Fruit fly (Drosophila melanogaster) whole organism, embryonic: ENCODE measurements around the gene CG15629.

Experiments used
- ATbp ChIP-seq: fragments of 200-800 bp; sonication (Bioruptor generic); optimal IDR thresholded peaks from 2 replicates; lab custom pipeline; 2017; ENCODE audit warnings: missing biosample characterization, mild to moderate bottlenecking, missing genetic modification characterization, missing genetic modification reagents
- Atf-2 ChIP-seq: fragments of 200-800 bp; sonication (Bioruptor generic); optimal IDR thresholded peaks from 2 replicates; lab custom pipeline; 2016; ENCODE audit warnings: missing biosample characterization, missing genetic modification characterization
- Bdp1 ChIP-seq: fragments of 200-800 bp; sonication (Bioruptor generic); optimal IDR thresholded peaks from 3 replicates; lab custom pipeline; 2016; ENCODE audit warnings: missing biosample characterization, missing genetic modification characterization
- Bteb2 ChIP-seq: fragments of 200-800 bp; sonication (Bioruptor generic); optimal IDR thresholded peaks from 2 replicates; lab custom pipeline; 2016; ENCODE audit warnings: missing biosample characterization, missing genetic modification characterization
- CG10274 ChIP-seq: fragments of 200-800 bp; sonication (Bioruptor generic); optimal IDR thresholded peaks from 3 replicates; lab custom pipeline; 2017; ENCODE audit warnings: missing biosample characterization, mild to moderate bottlenecking, missing genetic modification characterization
- CG10366 ChIP-seq: fragments of 200-800 bp; sonication (Bioruptor generic); IDR thresholded peaks from 2 replicates; pipeline ENCODE4 v1.3.6; 2022; ENCODE audit warnings: missing biosample characterization, missing genetic modification characterization
- CG10543 ChIP-seq: fragments of 200-800 bp; sonication (Bioruptor generic); optimal IDR thresholded peaks from 3 replicates; lab custom pipeline; 2017; ENCODE audit warnings: missing biosample characterization, mild to moderate bottlenecking, missing genetic modification characterization, moderate library complexity
- CG11247 ChIP-seq: fragments of 200-800 bp; sonication (Bioruptor generic); IDR thresholded peaks from 2 replicates; pipeline ENCODE4 v1.3.6; 2022; ENCODE audit warnings: missing biosample characterization, missing genetic modification characterization
- CG11695 ChIP-seq: fragments of 200-800 bp; sonication (Bioruptor generic); IDR thresholded peaks from 3 replicates; pipeline ENCODE4 v1.3.6; 2022; ENCODE audit warnings: missing biosample characterization, missing genetic modification characterization
- CG12219 ChIP-seq: fragments of 200-800 bp; sonication (Bioruptor generic); optimal IDR thresholded peaks from 3 replicates; lab custom pipeline; 2018; ENCODE audit warnings: missing biosample characterization, mild to moderate bottlenecking, missing genetic modification characterization
- CG12391 ChIP-seq: fragments of 200-800 bp; sonication (Bioruptor generic); optimal IDR thresholded peaks from 3 replicates; lab custom pipeline; 2018; ENCODE audit warnings: missing biosample characterization, mild to moderate bottlenecking, missing genetic modification characterization, moderate library complexity
- CG13424 ChIP-seq: fragments of 200-800 bp; sonication (Bioruptor generic); optimal IDR thresholded peaks from 2 replicates; lab custom pipeline; 2019; ENCODE audit warnings: missing biosample characterization, mild to moderate bottlenecking, missing genetic modification characterization, moderate library complexity
- CG13894 ChIP-seq: fragments of 200-800 bp; sonication (Bioruptor generic); optimal IDR thresholded peaks from 3 replicates; lab custom pipeline; 2018; ENCODE audit warnings: missing biosample characterization, mild to moderate bottlenecking, missing genetic modification characterization, moderate library complexity
- CG14441 ChIP-seq: fragments of 200-800 bp; sonication (Bioruptor generic); IDR thresholded peaks from 2 replicates; pipeline ENCODE4 v1.3.6; 2022; ENCODE audit warnings: missing biosample characterization, missing genetic modification characterization
- CG15073 ChIP-seq: fragments of 200-800 bp; sonication (Bioruptor generic); optimal IDR thresholded peaks from 2 replicates; lab custom pipeline; 2016; ENCODE audit warnings: missing biosample characterization, missing genetic modification characterization
- CG1602 ChIP-seq: fragments of 200-800 bp; sonication (Bioruptor generic); optimal IDR thresholded peaks from 3 replicates; lab custom pipeline; 2016; ENCODE audit warnings: missing biosample characterization, missing genetic modification characterization
- CG17186 ChIP-seq: fragments of 200-800 bp; sonication (Bioruptor generic); optimal IDR thresholded peaks from 3 replicates; lab custom pipeline; 2017; ENCODE audit warnings: missing biosample characterization, missing genetic modification reagents, missing genetic modification characterization
- CG17612 ChIP-seq: fragments of 200-800 bp; sonication (Bioruptor generic); IDR thresholded peaks from 2 replicates; pipeline ENCODE4 v1.3.6; 2022; ENCODE audit warnings: missing biosample characterization, missing genetic modification characterization
- CG17912 ChIP-seq: fragments of 200-800 bp; sonication (Bioruptor generic); optimal IDR thresholded peaks from 2 replicates; lab custom pipeline; 2018; ENCODE audit warnings: missing biosample characterization, mild to moderate bottlenecking, missing genetic modification characterization
- CG2889 ChIP-seq: fragments of 200-800 bp; sonication (Bioruptor generic); IDR thresholded peaks from 3 replicates; pipeline ENCODE4 v1.3.6; 2022; ENCODE audit warnings: missing biosample characterization, missing genetic modification characterization
- CG3065 ChIP-seq: fragments of 200-800 bp; sonication (Bioruptor generic); optimal IDR thresholded peaks from 2 replicates; lab custom pipeline; 2016; ENCODE audit warnings: missing biosample characterization, missing genetic modification characterization
- CG3726 ChIP-seq: fragments of 200-800 bp; sonication (Bioruptor generic); IDR thresholded peaks from 3 replicates; pipeline ENCODE4, ENCODE4 v1.3.6; 2022; ENCODE audit warnings: missing biosample characterization, missing genetic modification characterization
- CG4730 ChIP-seq: fragments of 200-800 bp; sonication (Bioruptor generic); IDR thresholded peaks from 2 replicates; pipeline ENCODE4 v1.3.6; 2022; ENCODE audit warnings: missing biosample characterization, missing genetic modification characterization
- CG5245 ChIP-seq: fragments of 200-800 bp; sonication (Bioruptor generic); optimal IDR thresholded peaks from 3 replicates; lab custom pipeline; 2016; ENCODE audit warnings: missing biosample characterization, missing genetic modification characterization
- CG6813 ChIP-seq: fragments of 200-800 bp; sonication (Bioruptor generic); optimal IDR thresholded peaks from 2 replicates; lab custom pipeline; 2017; ENCODE audit warnings: missing biosample characterization, missing genetic modification characterization, mild to moderate bottlenecking, moderate library complexity, missing genetic modification reagents
- CG9727 ChIP-seq: fragments of 200-800 bp; sonication (Bioruptor generic); optimal IDR thresholded peaks from 3 replicates; lab custom pipeline; 2017; ENCODE audit warnings: missing biosample characterization, mild to moderate bottlenecking, missing genetic modification characterization
- CkIIα-i1 ChIP-seq: fragments of 200-800 bp; sonication (Bioruptor generic); IDR thresholded peaks from 2 replicates; pipeline ENCODE4 v1.3.6; 2022; ENCODE audit warnings: missing biosample characterization, missing genetic modification characterization
- Dref ChIP-seq: fragments of 200-800 bp; sonication (Bioruptor generic); IDR thresholded peaks from 2 replicates; pipeline ENCODE4 v1.3.6; 2022; ENCODE audit warnings: missing biosample characterization, missing genetic modification characterization
- Drgx ChIP-seq: fragments of 200-800 bp; sonication (Bioruptor generic); IDR thresholded peaks from 2 replicates; pipeline ENCODE4 v1.3.6; 2022; ENCODE audit warnings: missing biosample characterization, missing genetic modification characterization
- HLHmδ ChIP-seq: fragments of 200-800 bp; sonication (Bioruptor generic); optimal IDR thresholded peaks from 2 replicates; lab custom pipeline; 2018; ENCODE audit warnings: missing biosample characterization, mild to moderate bottlenecking, missing genetic modification characterization, moderate library complexity
- Max ChIP-seq: fragments of 200-800 bp; sonication (Bioruptor generic); optimal IDR thresholded peaks from 2 replicates; lab custom pipeline; 2016; ENCODE audit warnings: missing biosample characterization, mild to moderate bottlenecking, missing genetic modification characterization
- NfI ChIP-seq: fragments of 200-800 bp; sonication (Bioruptor generic); optimal IDR thresholded peaks from 3 replicates; lab custom pipeline; 2018; ENCODE audit warnings: missing biosample characterization, mild to moderate bottlenecking, missing genetic modification characterization, moderate library complexity
- Oli ChIP-seq: fragments of 200-800 bp; sonication (Bioruptor generic); optimal IDR thresholded peaks from 2 replicates; lab custom pipeline; 2018; ENCODE audit warnings: missing biosample characterization, mild to moderate bottlenecking, missing genetic modification characterization, moderate library complexity
- Six4 ChIP-seq: fragments of 200-800 bp; sonication (Bioruptor generic); optimal IDR thresholded peaks from 2 replicates; lab custom pipeline; 2016; ENCODE audit warnings: missing biosample characterization, missing genetic modification characterization
- Sox102F ChIP-seq: fragments of 200-800 bp; sonication (Bioruptor generic); optimal IDR thresholded peaks from 2 replicates; lab custom pipeline; 2018; ENCODE audit warnings: missing biosample characterization, mild to moderate bottlenecking, missing genetic modification characterization, moderate library complexity
- Sry-β ChIP-seq: fragments of 200-800 bp; sonication (Bioruptor generic); optimal IDR thresholded peaks from 2 replicates; lab custom pipeline; 2018; ENCODE audit warnings: missing biosample characterization, mild to moderate bottlenecking, missing genetic modification characterization, moderate library complexity
- TFAM ChIP-seq: fragments of 200-800 bp; sonication (Bioruptor generic); optimal IDR thresholded peaks from 2 replicates; lab custom pipeline; 2017; ENCODE audit warnings: missing biosample characterization, missing genetic modification characterization, inconsistent platforms
- Xbp1 ChIP-seq: fragments of 200-800 bp; sonication (Bioruptor generic); optimal IDR thresholded peaks from 3 replicates; lab custom pipeline; 2016; ENCODE audit warnings: missing biosample characterization, mild to moderate bottlenecking, missing genetic modification characterization
- crp ChIP-seq, 2 experiments: fragments of 200-800 bp; sonication (Bioruptor generic); optimal IDR thresholded peaks; 2 replicates in 1 of 2; 3 replicates in 1 of 2; lab custom pipeline; 2017; ENCODE audit warnings: missing biosample characterization in 2 of 2, missing genetic modification characterization in 2 of 2, mild to moderate bottlenecking in 1 of 2, moderate library complexity in 1 of 2
- dm ChIP-seq: fragments of 200-800 bp; sonication (Bioruptor generic); optimal IDR thresholded peaks from 3 replicates; lab custom pipeline; 2016; ENCODE audit warnings: missing biosample characterization, missing genetic modification characterization
- exex ChIP-seq: fragments of 200-800 bp; sonication (Bioruptor generic); optimal IDR thresholded peaks from 4 replicates; lab custom pipeline; 2018; ENCODE audit warnings: missing biosample characterization, mild to moderate bottlenecking, missing genetic modification characterization, moderate library complexity
- gcm2 ChIP-seq: fragments of 200-800 bp; sonication (Bioruptor generic); optimal IDR thresholded peaks from 2 replicates; lab custom pipeline; 2016; ENCODE audit warnings: missing biosample characterization, missing genetic modification characterization
- grau ChIP-seq: fragments of 200-800 bp; optimal IDR thresholded peaks from 3 replicates; lab custom pipeline; 2019; ENCODE audit warnings: missing biosample characterization, mild to moderate bottlenecking, missing genetic modification characterization, moderate library complexity
- inv ChIP-seq: fragments of 200-800 bp; sonication (Bioruptor generic); IDR thresholded peaks from 2 replicates; pipeline ENCODE4 v1.3.6; 2022; ENCODE audit warnings: missing biosample characterization, missing genetic modification characterization; ENCODE audit not compliant: partially characterized antibody
- kah ChIP-seq: fragments of 200-800 bp; sonication (Bioruptor generic); optimal IDR thresholded peaks from 2 replicates; lab custom pipeline; 2018; ENCODE audit warnings: missing biosample characterization, mild to moderate bottlenecking, missing genetic modification characterization
- mam ChIP-seq: fragments of 200-800 bp; sonication (Bioruptor generic); optimal IDR thresholded peaks from 3 replicates; lab custom pipeline; 2016; ENCODE audit warnings: missing biosample characterization, missing genetic modification characterization
- p53 ChIP-seq: fragments of 200-800 bp; sonication (Bioruptor generic); optimal IDR thresholded peaks from 2 replicates; lab custom pipeline; 2016; ENCODE audit warnings: missing biosample characterization, missing genetic modification characterization
- pnt ChIP-seq: fragments of 200-800 bp; sonication (Bioruptor generic); optimal IDR thresholded peaks from 3 replicates; lab custom pipeline; 2016; ENCODE audit warnings: missing biosample characterization, missing genetic modification characterization
- sima ChIP-seq: fragments of 200-800 bp; sonication (Bioruptor generic); optimal IDR thresholded peaks from 2 replicates; lab custom pipeline; 2016; ENCODE audit warnings: missing biosample characterization, missing genetic modification characterization
- tin ChIP-seq: fragments of 200-800 bp; sonication (Bioruptor generic); optimal IDR thresholded peaks from 3 replicates; lab custom pipeline; 2016; ENCODE audit warnings: missing biosample characterization, missing genetic modification characterization
- tup ChIP-seq: fragments of 200-800 bp; sonication (Bioruptor generic); optimal IDR thresholded peaks from 2 replicates; lab custom pipeline; 2016; ENCODE audit warnings: missing biosample characterization, mild to moderate bottlenecking, missing genetic modification characterization, moderate library complexity

The CG15629 gene

dm6 chr2L:4811491-4812058 lies 1.2 kb upstream of the CG15629 start (continued):
- TF ChIP-seq CG10543 (GFP tag; lab: Kevin White, UChicago), result peak; percentile 95
- no peak for TF ChIP-seq CG17186 (GFP tag; lab: Kevin White, UChicago)
- TF ChIP-seq exex (tag; lab: Kevin White, UChicago), result peak; percentile 48
- no peak for TF ChIP-seq CG2889 (GFP tag; lab: Robert Waterston, UW)
- no peak for TF ChIP-seq Bteb2 (GFP tag; lab: Kevin White, UChicago)
- peak; percentile 69 for TF ChIP-seq Drgx (GFP tag; lab: Robert Waterston, UW)
- TF ChIP-seq CG3065, result no peak
- no peak for TF ChIP-seq CG14441 (GFP tag; lab: Robert Waterston, UW)
- TF ChIP-seq NfI, result peak; percentile 6
- TF ChIP-seq dm, result no peak
- TF ChIP-seq Atf-2 (GFP tag; lab: Kevin White, UChicago), result no peak
- TF ChIP-seq sima (GFP tag; lab: Kevin White, UChicago), result no peak
- peak; percentile 93 for TF ChIP-seq CG13894 (tag; lab: Kevin White, UChicago)
- no peak for TF ChIP-seq Xbp1 (GFP tag; lab: Kevin White, UChicago)
- TF ChIP-seq pnt (GFP tag; lab: Kevin White, UChicago), result no peak
- TF ChIP-seq CkIIα-i1, result no peak
- TF ChIP-seq CG17912 (GFP tag; lab: Kevin White, UChicago), result peak; percentile 53
- TF ChIP-seq CG13424, result no peak
- TF ChIP-seq p53 (GFP tag; lab: Kevin White, UChicago), result no peak
- no peak for TF ChIP-seq CG6813 (GFP tag; lab: Kevin White, UChicago)
- TF ChIP-seq Bdp1 (GFP tag; lab: Kevin White, UChicago), result no peak
- no peak for TF ChIP-seq Sry-β (GFP tag; lab: Kevin White, UChicago)
- TF ChIP-seq kah (GFP tag; lab: Kevin White, UChicago), result peak; percentile 80
- TF ChIP-seq CG3726, result no peak
- TF ChIP-seq grau (tag; lab: Kevin White, UChicago), result no peak
- TF ChIP-seq Dref (GFP tag; lab: Robert Waterston, UW), result peak; percentile 44
- no peak for TF ChIP-seq Six4 (GFP tag; lab: Kevin White, UChicago)
- TF ChIP-seq CG10366, result no peak
- TF ChIP-seq gcm2 (GFP tag; lab: Kevin White, UChicago), result no peak
- TF ChIP-seq HLHmδ (GFP tag; lab: Kevin White, UChicago), result peak; percentile 82
- no peak for TF ChIP-seq CG17612
- TF ChIP-seq tup, result no peak
- no peak for TF ChIP-seq CG4730
- TF ChIP-seq CG12219 (GFP tag; lab: Kevin White, UChicago), result no peak
- no peak for TF ChIP-seq CG9727 (GFP tag; lab: Kevin White, UChicago)
- no peak for TF ChIP-seq Max (GFP tag; lab: Kevin White, UChicago)
- TF ChIP-seq CG5245, result no peak
- TF ChIP-seq CG11695 (GFP tag; lab: Robert Waterston, UW), result peak; percentile 9; the same call in 1 of the 3 replicates
- TF ChIP-seq CG1602 (GFP tag; lab: Kevin White, UChicago), result no peak
- peak; percentile 58 for TF ChIP-seq inv
- TF ChIP-seq CG15073 (GFP tag; lab: Kevin White, UChicago), result no peak
- no peak for TF ChIP-seq TFAM (GFP tag; lab: Kevin White, UChicago)
- no peak for TF ChIP-seq tin
- no peak for TF ChIP-seq CG11247 (GFP tag; lab: Robert Waterston, UW)
- TF ChIP-seq Sox102F (GFP tag; lab: Kevin White, UChicago), result no peak
- TF ChIP-seq mam (GFP tag; lab: Kevin White, UChicago), result no peak
- TF ChIP-seq Oli (tag; lab: Kevin White, UChicago), result no peak
- no peak for TF ChIP-seq CG10274 (GFP tag; lab: Kevin White, UChicago)
- no peak for TF ChIP-seq CG12391 (tag; lab: Kevin White, UChicago)
- no peak for TF ChIP-seq crp (GFP tag; optimal IDR thresholded peaks at IDR 0.05; lab: Kevin White, UChicago)
- no peak for TF ChIP-seq ATbp (GFP tag; lab: Kevin White, UChicago)
